Worm (Caenorhabditis elegans): ENCODE data around the gene T26A5.2.

DNA sequence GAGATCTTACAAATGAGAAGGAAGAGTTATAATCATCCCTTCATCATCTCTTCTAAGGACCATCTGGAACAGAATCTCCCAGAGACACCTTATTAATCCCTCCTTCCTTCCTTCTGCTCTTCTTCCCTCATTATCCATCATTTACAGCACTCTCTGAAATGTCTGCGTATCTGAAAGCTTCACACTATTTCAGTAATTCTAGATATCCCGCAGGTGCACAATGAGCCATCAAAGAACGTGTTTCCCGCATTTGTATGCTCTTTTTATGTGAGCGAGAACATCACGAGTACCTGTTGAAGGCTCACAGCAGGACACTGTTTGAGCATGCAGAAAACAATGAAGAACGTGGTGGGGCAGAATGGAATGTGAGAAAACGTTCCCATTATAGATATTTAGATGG lies 9.3 kb downstream of the T26A5.2 start:
- TF ChIP-seq ztf-23 (GFP tag; IDR thresholded peaks at IDR 0.05) (no peak), flt-1 (GFP tag; IDR thresholded peaks at IDR 0.05) (no peak), cog-1 (tag; optimal IDR thresholded peaks at IDR 0.05) (no peak), klf-2 (GFP tag; conservative IDR thresholded peaks at IDR 0.05) (no peak), T22C8.4 (GFP tag; IDR thresholded peaks at IDR 0.05) (no peak), ref-1 (GFP tag; conservative IDR thresholded peaks at IDR 0.05) (no peak), med-1 (GFP tag; optimal IDR thresholded peaks at IDR 0.05; ENCODE audit: insufficient read depth) (no peak), ztf-29 (GFP tag; IDR thresholded peaks at IDR 0.05) (no peak), tab-1 (GFP tag; IDR thresholded peaks at IDR 0.05) (no peak)
